Worm (Caenorhabditis elegans) whole organism, L3 larva: Measurements from ENCODE around the gene rpl-36.
A peak's percentile ranks its signal among the peaks of the same experiment; 100 is the strongest.

Experiments
- R02D3.7 ChIP-seq: fragments of 150-350 bp; optimal IDR thresholded peaks from 2 replicates; lab custom pipeline; 2014; ENCODE audit warnings: missing biosample characterization, missing genetic modification characterization
- ZK546.5 ChIP-seq: sonication (generic microtip); optimal IDR thresholded peaks from 2 replicates; lab custom pipeline; 2017; ENCODE audit warnings: missing biosample characterization, missing genetic modification characterization
- aly-2 ChIP-seq: fragments of 150-350 bp; optimal IDR thresholded peaks from 2 replicates; lab custom pipeline; 2014; ENCODE audit warnings: missing biosample characterization, missing genetic modification characterization
- ama-1 ChIP-seq: fragments of 150-350 bp; optimal IDR thresholded peaks from 2 replicates; lab custom pipeline; 2018
- ceh-16 ChIP-seq: sonication (generic microtip); optimal IDR thresholded peaks from 2 replicates; lab custom pipeline; 2017; ENCODE audit warnings: missing biosample characterization, missing genetic modification characterization
- ceh-28 ChIP-seq: fragments of 150-350 bp; optimal IDR thresholded peaks from 2 replicates; lab custom pipeline; 2014; ENCODE audit warnings: missing biosample characterization, missing genetic modification reagents, missing genetic modification characterization
- ceh-82 ChIP-seq: fragments of 150-350 bp; optimal IDR thresholded peaks from 2 replicates; lab custom pipeline; 2014; ENCODE audit warnings: missing biosample characterization, missing genetic modification characterization
- ceh-9 ChIP-seq: sonication (generic microtip); optimal IDR thresholded peaks from 2 replicates; lab custom pipeline; 2018; ENCODE audit warnings: missing biosample characterization, missing genetic modification characterization
- daf-12 ChIP-seq: fragments of 150-350 bp; optimal IDR thresholded peaks from 2 replicates; lab custom pipeline; 2014; ENCODE audit warnings: missing biosample characterization, missing genetic modification reagents, missing genetic modification characterization
- egl-27 ChIP-seq: sonication (generic microtip); optimal IDR thresholded peaks from 4 replicates; lab custom pipeline; 2017; ENCODE audit warnings: missing biosample characterization, missing genetic modification reagents, missing genetic modification characterization
- egl-5 ChIP-seq: fragments of 150-350 bp; optimal IDR thresholded peaks from 2 replicates; lab custom pipeline; 2017; ENCODE audit warnings: missing biosample characterization, missing genetic modification reagents, missing genetic modification characterization, inconsistent platforms
- elt-1 ChIP-seq: fragments of 150-350 bp; optimal IDR thresholded peaks from 2 replicates; lab custom pipeline; 2014; ENCODE audit warnings: missing biosample characterization, missing genetic modification characterization
- elt-2 ChIP-seq: sonication (generic microtip); optimal IDR thresholded peaks from 2 replicates; lab custom pipeline; 2016; ENCODE audit warnings: missing genetic modification reagents, mild to moderate bottlenecking, missing genetic modification characterization, missing compliant biosample characterization
- elt-3 ChIP-seq, 3 experiments: fragments of 150-350 bp in 1 of 3; sonication (generic microtip) in 2 of 3; optimal IDR thresholded peaks; 2 replicates in 2 of 3; 4 replicates in 1 of 3; lab custom pipeline; 2014 to 2017; ENCODE audit warnings: missing biosample characterization in 3 of 3, missing genetic modification characterization in 3 of 3
- eor-1 ChIP-seq, 2 experiments: fragments of 150-350 bp; optimal IDR thresholded peaks; 2 replicates each; lab custom pipeline; 2014 to 2018; ENCODE audit warnings: missing biosample characterization in 2 of 2, missing genetic modification characterization in 2 of 2
- fkh-10 ChIP-seq: sonication (generic microtip); optimal IDR thresholded peaks from 2 replicates; lab custom pipeline; 2017; ENCODE audit warnings: missing biosample characterization, missing genetic modification reagents, missing genetic modification characterization
- fkh-2 ChIP-seq: fragments of 150-350 bp; optimal IDR thresholded peaks from 2 replicates; lab custom pipeline; 2014; ENCODE audit warnings: missing biosample characterization, missing genetic modification reagents, missing genetic modification characterization
- fos-1 ChIP-seq: fragments of 150-350 bp; optimal IDR thresholded peaks from 2 replicates; lab custom pipeline; 2014; ENCODE audit warnings: missing biosample characterization, missing genetic modification characterization
- hmg-11 ChIP-seq: sonication (generic microtip); optimal IDR thresholded peaks from 2 replicates; lab custom pipeline; 2016; ENCODE audit warnings: missing genetic modification characterization, missing compliant biosample characterization
- jun-1 ChIP-seq: fragments of 150-350 bp; optimal IDR thresholded peaks from 2 replicates; lab custom pipeline; 2014; ENCODE audit warnings: missing biosample characterization, missing genetic modification reagents, missing genetic modification characterization
- lin-15B ChIP-seq: fragments of 150-350 bp; optimal IDR thresholded peaks from 2 replicates; lab custom pipeline; 2014; ENCODE audit warnings: missing biosample characterization, missing genetic modification characterization
- lin-39 ChIP-seq: fragments of 150-350 bp; optimal IDR thresholded peaks from 2 replicates; lab custom pipeline; 2018; ENCODE audit warnings: missing biosample characterization, missing genetic modification reagents, missing genetic modification characterization
- lsy-12 ChIP-seq: sonication (generic microtip); optimal IDR thresholded peaks from 2 replicates; lab custom pipeline; 2016; ENCODE audit warnings: mild to moderate bottlenecking, missing genetic modification characterization, missing compliant biosample characterization
- mdl-1 ChIP-seq: fragments of 150-350 bp; optimal IDR thresholded peaks from 2 replicates; lab custom pipeline; 2014; ENCODE audit warnings: missing biosample characterization, missing genetic modification characterization
- mml-1 ChIP-seq: fragments of 150-350 bp; sonication (generic microtip); optimal IDR thresholded peaks from 3 replicates; lab custom pipeline; 2014; ENCODE audit warnings: missing biosample characterization, missing genetic modification characterization
- nfya-1 ChIP-seq: sonication (generic microtip); optimal IDR thresholded peaks from 2 replicates; lab custom pipeline; 2017; ENCODE audit warnings: missing genetic modification characterization, mild to moderate bottlenecking, missing compliant biosample characterization, antibody characterized with exemption, moderate library complexity; ENCODE audit not compliant: insufficient read depth
- nhr-11 ChIP-seq: fragments of 150-350 bp; optimal IDR thresholded peaks from 2 replicates; lab custom pipeline; 2014; ENCODE audit warnings: missing biosample characterization, missing genetic modification characterization
- nhr-12 ChIP-seq: fragments of 150-350 bp; optimal IDR thresholded peaks from 2 replicates; lab custom pipeline; 2014; ENCODE audit warnings: missing biosample characterization, missing genetic modification characterization
- nhr-23 ChIP-seq: fragments of 150-350 bp; optimal IDR thresholded peaks from 2 replicates; lab custom pipeline; 2014; ENCODE audit warnings: missing biosample characterization, missing genetic modification reagents, missing genetic modification characterization
- nhr-237 ChIP-seq: fragments of 150-350 bp; optimal IDR thresholded peaks from 2 replicates; lab custom pipeline; 2014; ENCODE audit warnings: missing biosample characterization, missing genetic modification characterization
- nhr-25 ChIP-seq: sonication (generic microtip); optimal IDR thresholded peaks from 2 replicates; lab custom pipeline; 2017; ENCODE audit warnings: missing biosample characterization, missing genetic modification characterization
- nhr-28 ChIP-seq: fragments of 150-350 bp; optimal IDR thresholded peaks from 2 replicates; lab custom pipeline; 2014; ENCODE audit warnings: missing biosample characterization, missing genetic modification characterization
- nhr-43 ChIP-seq: sonication (generic microtip); optimal IDR thresholded peaks from 2 replicates; lab custom pipeline; 2016; ENCODE audit warnings: mild to moderate bottlenecking, missing genetic modification characterization, missing compliant biosample characterization; ENCODE audit not compliant: poor library complexity, severe bottlenecking
- nhr-67 ChIP-seq: fragments of 150-350 bp; optimal IDR thresholded peaks from 2 replicates; lab custom pipeline; 2014; ENCODE audit warnings: missing biosample characterization, missing genetic modification characterization
- nhr-76 ChIP-seq: fragments of 150-350 bp; sonication (generic microtip); optimal IDR thresholded peaks from 5 replicates; lab custom pipeline; 2014; ENCODE audit warnings: missing biosample characterization, missing genetic modification characterization
- nhr-77 ChIP-seq: fragments of 150-350 bp; optimal IDR thresholded peaks from 2 replicates; lab custom pipeline; 2014; ENCODE audit warnings: missing biosample characterization, missing genetic modification characterization
- pha-4 ChIP-seq: fragments of 150-350 bp; optimal IDR thresholded peaks from 2 replicates; lab custom pipeline; 2014; ENCODE audit warnings: missing biosample characterization, missing genetic modification reagents, missing genetic modification characterization
- pqm-1 ChIP-seq: fragments of 150-350 bp; optimal IDR thresholded peaks from 2 replicates; lab custom pipeline; 2017; ENCODE audit warnings: missing biosample characterization, missing genetic modification characterization, inconsistent platforms
- sea-2 ChIP-seq: fragments of 150-350 bp; sonication (generic microtip); optimal IDR thresholded peaks from 4 replicates; lab custom pipeline; 2014; ENCODE audit warnings: missing biosample characterization, missing genetic modification reagents, missing genetic modification characterization
- skn-1 ChIP-seq: fragments of 150-350 bp; optimal IDR thresholded peaks from 2 replicates; lab custom pipeline; 2014; ENCODE audit warnings: missing biosample characterization, missing genetic modification characterization
- snpc-4 ChIP-seq: fragments of 150-350 bp; optimal IDR thresholded peaks from 2 replicates; lab custom pipeline; 2014; ENCODE audit warnings: missing biosample characterization, missing genetic modification characterization
- tbx-2 ChIP-seq: sonication (generic microtip); optimal IDR thresholded peaks from 2 replicates; lab custom pipeline; 2016; ENCODE audit warnings: mild to moderate bottlenecking, missing genetic modification characterization, missing compliant biosample characterization
- unc-39 ChIP-seq: sonication (generic microtip); optimal IDR thresholded peaks from 4 replicates; lab custom pipeline; 2017; ENCODE audit warnings: missing biosample characterization, missing genetic modification characterization
- unc-62 ChIP-seq: fragments of 150-350 bp; sonication (generic microtip); optimal IDR thresholded peaks from 4 replicates; lab custom pipeline; 2014; ENCODE audit warnings: missing biosample characterization, missing genetic modification reagents, missing genetic modification characterization
- zag-1 ChIP-seq: fragments of 150-350 bp; optimal IDR thresholded peaks from 2 replicates; lab custom pipeline; 2014; ENCODE audit warnings: missing biosample characterization, missing genetic modification characterization
- ztf-11 ChIP-seq: fragments of 150-350 bp; optimal IDR thresholded peaks from 2 replicates; lab custom pipeline; 2014; ENCODE audit warnings: missing biosample characterization, missing genetic modification characterization
- ztf-4 ChIP-seq: fragments of 150-350 bp; optimal IDR thresholded peaks from 2 replicates; lab custom pipeline; 2014; ENCODE audit warnings: missing biosample characterization, missing genetic modification characterization

rpl-36 gene

DNA sequence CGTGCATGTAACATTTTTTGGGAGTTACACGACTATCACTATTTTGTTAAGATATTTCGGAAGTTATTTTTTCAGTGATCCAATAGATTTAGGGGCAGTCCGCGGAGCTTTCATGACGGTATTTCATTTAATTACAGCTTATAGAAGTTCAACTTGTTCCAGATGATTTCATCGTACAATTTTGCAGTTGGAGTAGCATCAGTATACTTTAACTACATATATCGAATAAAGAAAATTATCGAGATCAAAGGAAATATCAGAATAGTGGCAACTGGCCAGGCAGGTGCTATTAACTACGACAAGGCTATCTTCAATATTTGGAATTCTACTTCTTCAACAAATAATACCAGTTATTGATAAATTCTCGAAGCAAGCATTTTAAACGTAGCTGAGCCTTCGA lies 1.6 kb upstream of the rpl-36 start:
- TF ChIP-seq nhr-11 (tag; lab: Kevin White, UChicago) (no peak), ceh-16 (tag; lab: Kevin White, UChicago) (no peak), ama-1 (lab: Kevin White, UChicago) (no peak), R02D3.7 (no peak), aly-2 (tag; lab: Kevin White, UChicago) (no peak), unc-62 (GFP tag; lab: Kevin White, UChicago) (no peak), nhr-12 (tag; lab: Kevin White, UChicago) (no peak), ztf-11 (tag; lab: Kevin White, UChicago) (no peak), daf-12 (no peak), ztf-4 (tag; lab: Kevin White, UChicago) (no peak), fos-1 (tag; lab: Kevin White, UChicago) (no peak), nhr-25 (tag; lab: Kevin White, UChicago) (no peak), pqm-1 (tag; lab: Kevin White, UChicago) (no peak), nfya-1 (tag; lab: Kevin White, UChicago) (no peak), nhr-43 (tag; lab: Kevin White, UChicago) (no peak), elt-1 (no peak), lsy-12 (tag; lab: Kevin White, UChicago) (no peak)
- TF ChIP-seq, all 47 proteins: peak for 0

DNA sequence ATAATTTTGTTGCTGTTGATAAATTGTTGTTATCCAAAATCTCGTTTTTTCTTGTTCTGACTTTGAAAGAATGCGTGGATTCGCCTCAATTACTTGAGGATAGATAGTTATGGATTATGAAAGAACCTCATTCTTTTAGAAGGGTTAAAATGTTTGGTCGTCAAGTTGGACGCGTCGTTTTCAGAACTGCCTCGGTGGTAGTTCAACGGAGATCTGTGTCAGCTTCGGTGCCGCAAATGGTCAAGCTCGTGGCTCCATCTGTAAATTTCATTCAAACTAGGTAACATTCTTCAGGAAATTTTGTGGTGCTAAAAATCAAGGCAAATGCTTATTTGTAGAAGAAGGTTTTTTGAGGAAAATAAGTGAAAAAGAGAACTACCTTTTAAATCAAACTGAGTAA lies 562 bp downstream of the rpl-36 start, which contains the start of gene ndab-2:
Gene ndab-2, plus strand, starts transcription at position 140 of the 400 bp plus-strand sequence.
- TF ChIP-seq zag-1 (tag; lab: Kevin White, UChicago), result no peak
- peak; percentile 66 for TF ChIP-seq ama-1 (lab: Kevin White, UChicago)

DNA sequence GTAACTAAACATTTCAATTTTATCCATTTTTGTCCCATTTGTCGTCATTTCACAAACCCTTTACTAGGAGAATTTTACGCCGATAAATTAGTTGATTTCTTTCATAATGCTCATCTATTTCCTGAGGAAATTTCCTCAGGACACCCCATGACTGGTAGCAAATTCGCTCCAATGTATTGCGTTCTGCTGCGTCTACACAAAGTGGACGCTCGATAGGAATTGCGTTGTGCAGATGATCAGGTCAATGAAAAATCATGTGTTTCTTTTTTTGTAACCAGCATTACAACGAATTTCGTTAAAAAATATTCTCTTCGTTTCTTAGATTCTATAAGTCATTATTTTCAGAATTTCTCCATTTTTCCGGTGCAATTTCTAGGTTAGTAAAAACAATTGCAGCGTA lies 1.8 kb downstream of the rpl-36 start, which contains the start of gene epg-4:
Gene epg-4, plus strand, starts transcription at position 346 of the 400 bp plus-strand sequence.
- TF ChIP-seq ceh-16 (tag; lab: Kevin White, UChicago) (no peak), fos-1 (tag; lab: Kevin White, UChicago) (no peak), hmg-11 (peak; percentile 63), nhr-23 (tag; lab: Kevin White, UChicago) (no peak), zag-1 (tag; lab: Kevin White, UChicago) (no peak), elt-2 (tag; lab: Kevin White, UChicago) (peak; percentile 7), pha-4 (tag; lab: Kevin White, UChicago) (peak; percentile 60), nhr-12 (tag; lab: Kevin White, UChicago) (no peak), nfya-1 (tag; lab: Kevin White, UChicago) (peak; percentile 48), ztf-4 (tag; lab: Kevin White, UChicago) (no peak), snpc-4 (peak; percentile 42), ama-1 (lab: Kevin White, UChicago) (no peak), jun-1 (tag; lab: Kevin White, UChicago) (no peak), ceh-82 (tag; lab: Kevin White, UChicago) (no peak), unc-62 (GFP tag; lab: Kevin White, UChicago) (no peak), nhr-28 (tag; lab: Kevin White, UChicago) (no peak), nhr-43 (tag; lab: Kevin White, UChicago) (no peak), elt-1 (no peak), ZK546.5 (tag; lab: Kevin White, UChicago) (no peak), pqm-1 (tag; lab: Kevin White, UChicago) (peak; percentile 32), lsy-12 (tag; lab: Kevin White, UChicago) (no peak), daf-12 (no peak), nhr-11 (tag; lab: Kevin White, UChicago) (no peak), nhr-76 (tag; lab: Kevin White, UChicago) (no peak), elt-3 (tag; optimal IDR thresholded peaks at IDR 0.05; lab: Kevin White, UChicago) (no peak), nhr-77 (tag; lab: Kevin White, UChicago) (no peak), mml-1 (no peak), mdl-1 (no peak), nhr-237 (tag; lab: Kevin White, UChicago) (no peak), lin-39 (peak; percentile 53), sea-2 (GFP tag; lab: Kevin White, UChicago) (no peak), ztf-11 (tag; lab: Kevin White, UChicago) (no peak), fkh-10 (no peak), fkh-2 (tag; lab: Kevin White, UChicago) (no peak), lin-15B (tag; lab: Kevin White, UChicago) (peak; percentile 66), aly-2 (tag; lab: Kevin White, UChicago) (no peak), ceh-9 (tag; lab: Kevin White, UChicago) (no peak), nhr-67 (tag; lab: Kevin White, UChicago) (no peak), egl-5 (tag; lab: Kevin White, UChicago) (no peak), eor-1 (tag; optimal IDR thresholded peaks at IDR 0.05; lab: Kevin White, UChicago) (no peak), nhr-25 (tag; lab: Kevin White, UChicago) (no peak), R02D3.7 (no peak), egl-27 (tag; lab: Kevin White, UChicago) (no peak), skn-1 (tag; lab: Kevin White, UChicago) (no peak), tbx-2 (no peak), ceh-28 (tag; lab: Kevin White, UChicago) (no peak), unc-39 (no peak)
